Worm (Caenorhabditis elegans): ENCODE results near the gene C15C8.4.

Gene C15C8.4

DNA sequence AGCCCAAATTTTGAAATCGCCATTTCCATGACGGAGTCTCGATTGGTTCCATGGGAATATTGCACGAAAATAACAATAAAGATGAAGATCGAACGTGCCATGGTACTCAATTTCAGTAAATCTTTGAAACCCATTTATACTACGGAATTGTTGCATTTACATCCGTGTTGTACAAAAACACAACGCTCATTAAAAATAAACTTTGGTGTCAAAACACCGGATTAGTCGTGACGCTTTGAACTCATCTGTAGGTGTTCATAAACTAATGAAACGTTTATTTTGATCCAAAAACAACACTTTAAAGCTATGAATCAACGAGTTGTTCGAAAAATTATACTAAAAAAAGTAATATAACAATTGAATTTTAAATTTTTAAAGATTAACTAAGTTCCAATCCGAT lies 33.1 kb downstream of the C15C8.4 start, which contains the start of gene R11D1.4:
Gene R11D1.4 (minus strand): TSS at position 101 of the 400 bp plus-strand sequence.
- no peak for TF ChIP-seq sea-2 (GFP tag; IDR thresholded peaks at IDR 0.05)

ce11 chrV:12711999-12712398 lies 35.3 kb downstream of the C15C8.4 start, which contains the start of gene R11D1.3:
TSS of gene R11D1.3 (minus strand) at chrV:12712099.
- no peak for TF ChIP-seq ceh-100 (GFP tag; IDR thresholded peaks at IDR 0.05)
- no peak for TF ChIP-seq him-1 (tag; optimal IDR thresholded peaks at IDR 0.05)

ce11 chrV:12708305-12708704 lies 39.0 kb downstream of the C15C8.4 start, which contains the start of gene R11D1.2:
TSS of gene R11D1.2 (plus strand) at chrV:12708605.
- no peak for TF ChIP-seq hlh-12 (tag; optimal IDR thresholded peaks at IDR 0.05)

- TF ChIP-seq attf-5 (GFP tag; optimal IDR thresholded peaks at IDR 0.05) (no peak), ekl-4 (GFP tag; IDR thresholded peaks at IDR 0.05) (no peak), snpc-4 (GFP tag; optimal IDR thresholded peaks at IDR 0.05) (no peak), snpc-4 (tag; optimal IDR thresholded peaks at IDR 0.05) (no peak)
Observed at ce11 chrV:12706511-12706910, 40.8 kb downstream of the C15C8.4 start.

DNA sequence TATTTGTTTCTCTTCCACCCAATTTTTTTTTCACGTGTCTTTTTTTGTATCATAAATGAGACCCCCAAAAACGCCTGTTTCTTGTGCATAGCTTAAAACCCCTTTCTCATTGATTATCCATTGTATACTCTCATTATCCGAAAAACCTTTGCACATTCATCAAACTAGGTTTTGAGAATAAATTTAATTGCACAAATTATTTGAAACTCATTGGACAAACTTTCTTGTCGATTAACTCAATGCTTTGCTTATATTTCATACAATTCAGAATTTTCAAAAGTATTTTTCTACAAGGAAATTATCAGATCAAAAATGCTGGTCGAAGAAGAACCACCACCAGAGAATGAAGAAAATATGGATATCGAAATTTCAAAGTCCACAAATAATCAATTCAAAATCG lies 43.2 kb downstream of the C15C8.4 start, which contains the start of gene R11D1.1:
Gene R11D1.1 (plus strand): TSS at position 301 of the 400 bp plus-strand sequence.
- TF ChIP-seq ceh-27 (GFP tag; optimal IDR thresholded peaks at IDR 0.05) = no peak
- no peak for TF ChIP-seq fkh-3 (tag; optimal IDR thresholded peaks at IDR 0.05)
- no peak for TF ChIP-seq lsl-1 (GFP tag; optimal IDR thresholded peaks at IDR 0.05)
- TF ChIP-seq hmg-20 (GFP tag; IDR thresholded peaks at IDR 0.05) = no peak
- TF ChIP-seq nhr-120 (GFP tag; IDR thresholded peaks at IDR 0.05) = no peak
- TF ChIP-seq ztf-6 (GFP tag; IDR thresholded peaks at IDR 0.05) = no peak
- TF ChIP-seq lir-1 (GFP tag; conservative IDR thresholded peaks at IDR 0.05) = no peak
- TF ChIP-seq attf-5 (GFP tag; optimal IDR thresholded peaks at IDR 0.05) = no peak
- TF ChIP-seq bed-2 (GFP tag; IDR thresholded peaks at IDR 0.05) = no peak
- TF ChIP-seq T26A5.8 (tag; optimal IDR thresholded peaks at IDR 0.05) = no peak
- no peak for TF ChIP-seq madf-3 (GFP tag; IDR thresholded peaks at IDR 0.05)
- no peak for TF ChIP-seq F49E8.2 (tag; optimal IDR thresholded peaks at IDR 0.05; ENCODE audit: insufficient read depth)
- TF ChIP-seq attf-3 (GFP tag; conservative IDR thresholded peaks at IDR 0.05) = no peak
- no peak for TF ChIP-seq ceh-40 (GFP tag; IDR thresholded peaks at IDR 0.05)
- TF ChIP-seq sptf-2 (GFP tag; optimal IDR thresholded peaks at IDR 0.05) = no peak

DNA sequence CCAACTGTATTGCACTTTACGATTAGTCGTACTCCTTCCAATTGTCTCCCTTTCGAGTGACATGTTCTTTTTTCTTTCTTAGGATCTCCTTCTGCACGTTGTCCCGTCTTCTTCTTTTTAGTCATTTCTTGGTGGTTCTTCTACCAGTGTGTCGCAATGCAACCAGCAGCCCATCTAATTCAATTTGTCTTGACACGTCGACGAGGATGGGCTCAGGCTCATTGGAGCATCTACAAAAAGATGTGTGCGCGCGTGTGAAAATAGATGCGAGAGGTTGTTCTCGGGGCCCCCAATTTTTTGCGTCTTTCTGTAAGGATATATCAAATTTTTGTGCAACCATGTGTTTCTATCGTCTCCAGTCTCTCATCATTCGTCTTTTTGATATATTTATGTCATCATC lies 45.6 kb downstream of the C15C8.4 start:
- TF ChIP-seq K12H6.12 (tag; optimal IDR thresholded peaks at IDR 0.05) = no peak

- TF ChIP-seq attf-5 (GFP tag; optimal IDR thresholded peaks at IDR 0.05) (peak; percentile 44), nhr-80 (tag; optimal IDR thresholded peaks at IDR 0.05) (peak; percentile 23), attf-3 (GFP tag; conservative IDR thresholded peaks at IDR 0.05) (no peak), cebp-1 (GFP tag; IDR thresholded peaks at IDR 0.05) (peak; percentile 92), cebp-1 (tag; optimal IDR thresholded peaks at IDR 0.05) (peak; percentile 98), mcd-1 (GFP tag; IDR thresholded peaks at IDR 0.05) (0 out of 2 replicates have a peak, but pooled peaks have one; percentile 29)
Observed at ce11 chrV:12697364-12697901, 49.8 kb downstream of the C15C8.4 start, which contains the start of gene istr-1. TSS of gene istr-1 (plus strand) at chrV:12697858.

Measured in whole organism, young adult.